Fruit fly (Drosophila melanogaster) whole organism, embryonic: ENCODE results near the gene Dred.
A peak's percentile ranks its signal among the peaks of the same experiment; 100 is the strongest.

Experiments used
- Adf1 ChIP-seq: fragments of 200-800 bp; sonication (Bioruptor generic); IDR thresholded peaks from 2 replicates; pipeline ENCODE4 v1.3.6; 2022; ENCODE audit warnings: missing biosample characterization, missing genetic modification characterization
- Asciz ChIP-seq: fragments of 200-800 bp; sonication (Bioruptor generic); optimal IDR thresholded peaks from 2 replicates; lab custom pipeline; 2017; ENCODE audit warnings: missing biosample characterization, mild to moderate bottlenecking, missing genetic modification characterization, missing genetic modification reagents
- CG10209 ChIP-seq: fragments of 200-800 bp; sonication (Bioruptor generic); optimal IDR thresholded peaks from 3 replicates; lab custom pipeline; 2017; ENCODE audit warnings: missing biosample characterization, mild to moderate bottlenecking, missing genetic modification characterization, missing genetic modification reagents
- CG10274 ChIP-seq: fragments of 200-800 bp; sonication (Bioruptor generic); optimal IDR thresholded peaks from 3 replicates; lab custom pipeline; 2017; ENCODE audit warnings: missing biosample characterization, mild to moderate bottlenecking, missing genetic modification characterization
- CG10565 ChIP-seq: fragments of 200-800 bp; sonication (Bioruptor generic); optimal IDR thresholded peaks from 3 replicates; lab custom pipeline; 2016; ENCODE audit warnings: missing biosample characterization, mild to moderate bottlenecking, missing genetic modification characterization
- CG12219 ChIP-seq: fragments of 200-800 bp; sonication (Bioruptor generic); optimal IDR thresholded peaks from 3 replicates; lab custom pipeline; 2018; ENCODE audit warnings: missing biosample characterization, mild to moderate bottlenecking, missing genetic modification characterization
- CG12769 ChIP-seq: fragments of 200-800 bp; sonication (Bioruptor generic); optimal IDR thresholded peaks from 2 replicates; lab custom pipeline; 2019; ENCODE audit warnings: missing biosample characterization, mild to moderate bottlenecking, missing genetic modification characterization, moderate library complexity
- CG1529 ChIP-seq: fragments of 200-800 bp; sonication (Bioruptor generic); optimal IDR thresholded peaks from 3 replicates; lab custom pipeline; 2018; ENCODE audit warnings: missing biosample characterization, missing genetic modification characterization
- CG16779 ChIP-seq: fragments of 200-800 bp; sonication (Bioruptor generic); IDR thresholded peaks from 2 replicates; pipeline ENCODE4 v1.3.6; 2022; ENCODE audit warnings: missing biosample characterization, missing genetic modification characterization
- CG18011 ChIP-seq: fragments of 200-800 bp; sonication (Bioruptor generic); optimal IDR thresholded peaks from 2 replicates; lab custom pipeline; 2017; ENCODE audit warnings: missing biosample characterization, missing genetic modification characterization, mild to moderate bottlenecking, moderate library complexity, missing genotype
- CG18262 ChIP-seq: fragments of 200-800 bp; optimal IDR thresholded peaks from 3 replicates; lab custom pipeline; 2019; ENCODE audit warnings: missing biosample characterization, mild to moderate bottlenecking, missing genetic modification characterization, moderate library complexity
- CG30403 ChIP-seq: fragments of 200-800 bp; sonication (Bioruptor generic); optimal IDR thresholded peaks from 3 replicates; lab custom pipeline; 2016; ENCODE audit warnings: missing biosample characterization, missing genetic modification characterization
- CG4282 ChIP-seq: fragments of 200-800 bp; sonication (Bioruptor generic); optimal IDR thresholded peaks from 2 replicates; lab custom pipeline; 2016; ENCODE audit warnings: missing biosample characterization, missing genetic modification characterization
- CG5245 ChIP-seq: fragments of 200-800 bp; sonication (Bioruptor generic); optimal IDR thresholded peaks from 3 replicates; lab custom pipeline; 2016; ENCODE audit warnings: missing biosample characterization, missing genetic modification characterization
- CG6254 ChIP-seq: fragments of 200-800 bp; sonication (Bioruptor generic); optimal IDR thresholded peaks from 3 replicates; lab custom pipeline; 2017; ENCODE audit warnings: mild to moderate bottlenecking, missing biosample characterization, missing genetic modification reagents, missing genetic modification characterization
- CG6683 ChIP-seq: fragments of 200-800 bp; sonication (Bioruptor generic); optimal IDR thresholded peaks from 2 replicates; lab custom pipeline; 2017; ENCODE audit warnings: missing biosample characterization, mild to moderate bottlenecking, missing genetic modification characterization, missing genetic modification reagents
- CG6791 ChIP-seq: fragments of 200-800 bp; sonication (Bioruptor generic); IDR thresholded peaks from 3 replicates; pipeline ENCODE4 v1.3.6; 2022; ENCODE audit warnings: missing biosample characterization, missing genetic modification characterization; ENCODE audit not compliant: partially characterized antibody
- CG7372 ChIP-seq: fragments of 200-800 bp; sonication (Bioruptor generic); IDR thresholded peaks from 2 replicates; pipeline ENCODE4 v1.3.6; 2022; ENCODE audit warnings: missing biosample characterization, missing genetic modification characterization
- CG8388 ChIP-seq: fragments of 200-800 bp; sonication (Bioruptor generic); optimal IDR thresholded peaks from 2 replicates; lab custom pipeline; 2019; ENCODE audit warnings: missing biosample characterization, mild to moderate bottlenecking, missing genetic modification characterization, moderate library complexity
- CG8924 ChIP-seq: fragments of 200-800 bp; optimal IDR thresholded peaks from 3 replicates; lab custom pipeline; 2019; ENCODE audit warnings: missing biosample characterization, mild to moderate bottlenecking, missing genetic modification characterization, moderate library complexity
- CG9932 ChIP-seq: fragments of 200-800 bp; sonication (Bioruptor generic); IDR thresholded peaks from 2 replicates; pipeline ENCODE4 v1.3.6; 2022; ENCODE audit warnings: missing biosample characterization, missing genetic modification characterization
- E2f2 ChIP-seq: fragments of 200-800 bp; sonication (Bioruptor generic); IDR thresholded peaks from 2 replicates; pipeline ENCODE4 v1.3.6; 2022; ENCODE audit warnings: missing biosample characterization, missing genetic modification characterization
- HLH3B ChIP-seq: fragments of 200-800 bp; sonication (Bioruptor generic); IDR thresholded peaks from 2 replicates; pipeline ENCODE4 v1.3.6; 2022; ENCODE audit warnings: missing biosample characterization, missing genetic modification characterization
- Hr39 ChIP-seq: fragments of >200 bp; optimal IDR thresholded peaks from 2 replicates; lab custom pipeline; 2017
- Hr51 ChIP-seq, 2 experiments: fragments of 200-800 bp; sonication (Bioruptor generic); optimal IDR thresholded peaks; 2 replicates in 1 of 2; 3 replicates in 1 of 2; lab custom pipeline; 2016 to 2018; ENCODE audit warnings: missing biosample characterization in 2 of 2, missing genetic modification characterization in 2 of 2, mild to moderate bottlenecking in 1 of 2, moderate library complexity in 1 of 2
- Jarid2 ChIP-seq: fragments of 200-800 bp; sonication (Bioruptor generic); optimal IDR thresholded peaks from 3 replicates; lab custom pipeline; 2017; ENCODE audit warnings: mild to moderate bottlenecking, missing biosample characterization, missing genetic modification reagents, missing genetic modification characterization
- Lpt ChIP-seq: fragments of >200 bp; optimal IDR thresholded peaks from 2 replicates; lab custom pipeline; 2018; ENCODE audit warnings: missing biosample characterization, missing genetic modification characterization
- MBD-R2 ChIP-seq: fragments of 200-800 bp; sonication (Bioruptor generic); IDR thresholded peaks from 2 replicates; pipeline ENCODE4 v1.3.6; 2022; ENCODE audit warnings: missing biosample characterization, missing genetic modification characterization
- Meics ChIP-seq: fragments of 200-800 bp; sonication (Bioruptor generic); optimal IDR thresholded peaks from 2 replicates; lab custom pipeline; 2017; ENCODE audit warnings: missing biosample characterization, mild to moderate bottlenecking, missing genetic modification characterization
- Oaz ChIP-seq: fragments of 200-800 bp; sonication (Bioruptor generic); IDR thresholded peaks from 2 replicates; pipeline ENCODE4 v1.3.6; 2022; ENCODE audit warnings: missing biosample characterization, missing genetic modification characterization
- PHDP ChIP-seq: fragments of 200-800 bp; sonication (Bioruptor generic); optimal IDR thresholded peaks from 3 replicates; lab custom pipeline; 2018; ENCODE audit warnings: missing biosample characterization, mild to moderate bottlenecking, missing genetic modification characterization, moderate library complexity
- Six4 ChIP-seq: fragments of 200-800 bp; sonication (Bioruptor generic); optimal IDR thresholded peaks from 2 replicates; lab custom pipeline; 2016; ENCODE audit warnings: missing biosample characterization, missing genetic modification characterization
- Sox100B ChIP-seq: fragments of 200-800 bp; sonication (Bioruptor generic); optimal IDR thresholded peaks from 3 replicates; lab custom pipeline; 2018; ENCODE audit warnings: missing biosample characterization, mild to moderate bottlenecking, missing genetic modification characterization
- Sox102F ChIP-seq: fragments of 200-800 bp; sonication (Bioruptor generic); optimal IDR thresholded peaks from 2 replicates; lab custom pipeline; 2018; ENCODE audit warnings: missing biosample characterization, mild to moderate bottlenecking, missing genetic modification characterization, moderate library complexity
- Taf1 ChIP-seq: fragments of 200-800 bp; sonication (Bioruptor generic); IDR thresholded peaks from 2 replicates; pipeline ENCODE4 v1.3.6; 2022; ENCODE audit warnings: missing biosample characterization, missing genetic modification characterization
- Vsx1 ChIP-seq: fragments of 200-800 bp; sonication (Bioruptor generic); optimal IDR thresholded peaks from 2 replicates; lab custom pipeline; 2017; ENCODE audit warnings: missing biosample characterization, mild to moderate bottlenecking, missing genetic modification characterization, missing genetic modification reagents
- ara ChIP-seq: fragments of 200-800 bp; sonication (Bioruptor generic); IDR thresholded peaks from 2 replicates; pipeline ENCODE4 v1.3.6; 2022; ENCODE audit warnings: missing biosample characterization, missing genetic modification characterization
- croc ChIP-seq: fragments of 200-800 bp; sonication (Bioruptor generic); conservative IDR thresholded peaks from 3 replicates; pipeline ENCODE4 v1.3.6; 2022; ENCODE audit warnings: missing biosample characterization, missing genetic modification characterization
- emc ChIP-seq: fragments of 200-800 bp; sonication (Bioruptor generic); optimal IDR thresholded peaks from 2 replicates; lab custom pipeline; 2016; ENCODE audit warnings: missing biosample characterization, missing genetic modification characterization
- en ChIP-seq: fragments of 200-800 bp; sonication (Bioruptor generic); optimal IDR thresholded peaks from 2 replicates; lab custom pipeline; 2016; ENCODE audit warnings: missing biosample characterization, missing genetic modification characterization
- eyg ChIP-seq: fragments of 200-800 bp; sonication (Bioruptor generic); optimal IDR thresholded peaks from 3 replicates; lab custom pipeline; 2016; ENCODE audit warnings: missing biosample characterization, missing genetic modification characterization
- fd102C ChIP-seq: fragments of 200-800 bp; sonication (Bioruptor generic); optimal IDR thresholded peaks from 2 replicates; lab custom pipeline; 2018; ENCODE audit warnings: missing biosample characterization, mild to moderate bottlenecking, missing genetic modification characterization, moderate library complexity
- fru ChIP-seq: fragments of >200 bp; optimal IDR thresholded peaks from 2 replicates; lab custom pipeline; 2017
- gce ChIP-seq: fragments of 200-800 bp; sonication (Bioruptor generic); IDR thresholded peaks from 3 replicates; pipeline ENCODE4 v1.3.6; 2022; ENCODE audit warnings: missing biosample characterization, missing genetic modification characterization
- gsb-n ChIP-seq: fragments of 200-800 bp; sonication (Bioruptor generic); optimal IDR thresholded peaks from 3 replicates; lab custom pipeline; 2018; ENCODE audit warnings: missing biosample characterization, mild to moderate bottlenecking, missing genetic modification characterization
- nom ChIP-seq: fragments of 200-800 bp; sonication (Bioruptor generic); optimal IDR thresholded peaks from 2 replicates; lab custom pipeline; 2017; ENCODE audit warnings: missing biosample characterization, missing genetic modification characterization, mild to moderate bottlenecking, moderate library complexity, missing genetic modification reagents
- peb ChIP-seq: fragments of 200-800 bp; sonication (Bioruptor generic); IDR thresholded peaks from 2 replicates; pipeline ENCODE4 v1.3.6; 2022; ENCODE audit warnings: missing biosample characterization, missing genetic modification characterization
- pros ChIP-seq: fragments of 200-800 bp; sonication (Bioruptor generic); optimal IDR thresholded peaks from 3 replicates; lab custom pipeline; 2019; ENCODE audit warnings: missing biosample characterization, mild to moderate bottlenecking, missing genetic modification characterization, moderate library complexity
- trh ChIP-seq: fragments of 200-800 bp; sonication (Bioruptor generic); optimal IDR thresholded peaks from 2 replicates; lab custom pipeline; 2016; ENCODE audit warnings: missing biosample characterization, missing genetic modification characterization
- vfl ChIP-seq: fragments of 200-800 bp; sonication (Bioruptor generic); optimal IDR thresholded peaks from 2 replicates; lab custom pipeline; 2016; ENCODE audit warnings: missing biosample characterization, missing genetic modification characterization
- zfh2 ChIP-seq: fragments of 200-800 bp; sonication (Bioruptor generic); optimal IDR thresholded peaks from 2 replicates; lab custom pipeline; 2016; ENCODE audit warnings: missing biosample characterization, missing genetic modification characterization

Dred gene

DNA sequence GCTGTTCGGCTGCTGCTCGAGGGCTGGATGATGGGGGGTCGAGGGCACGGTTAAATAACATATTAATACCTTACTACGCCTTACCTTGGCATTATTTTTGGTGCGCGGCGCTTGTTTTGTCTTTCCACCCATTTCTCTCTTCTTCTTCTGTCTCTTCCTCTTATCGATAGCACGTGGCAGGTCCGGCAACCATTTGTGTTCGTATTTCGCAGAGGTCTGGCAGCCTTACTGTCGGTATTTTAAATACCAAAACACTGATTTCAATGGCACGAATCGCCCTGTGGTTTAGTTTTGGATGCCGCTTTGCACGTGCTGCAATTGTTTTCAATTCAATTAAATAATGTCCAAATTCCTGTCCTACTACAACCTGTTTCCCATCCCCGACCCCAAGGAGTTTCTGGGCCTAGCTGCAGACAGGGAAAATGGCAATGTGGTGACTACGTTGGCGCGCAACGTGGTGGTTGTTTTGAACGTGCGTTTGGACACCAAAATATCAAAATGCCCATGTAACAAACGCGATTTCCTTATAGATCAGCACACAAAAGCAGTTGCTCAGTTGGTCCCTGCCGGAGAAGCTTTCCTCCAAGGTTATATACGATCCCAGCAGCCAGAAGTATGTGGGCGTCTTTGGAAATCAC, 8.2 kb upstream of the Dred start, which contains the start of the genes Ltn1 and CG9300 (continued):
- TF ChIP-seq CG30403 (peak; percentile 23), CG12219 (GFP tag; lab: Kevin White, UChicago) (no peak), CG7372 (GFP tag; lab: Robert Waterston, UW) (no peak), CG10209 (no peak), Oaz (GFP tag; lab: Robert Waterston, UW) (no peak), Hr39 (no peak), Jarid2 (GFP tag; lab: Kevin White, UChicago) (peak; percentile 49), vfl (GFP tag; lab: Kevin White, UChicago) (peak; percentile 0), Lpt (GFP tag; lab: Kevin White, UChicago) (no peak), gsb-n (tag; lab: Kevin White, UChicago) (no peak), CG12769 (tag; lab: Kevin White, UChicago) (no peak), CG10274 (no peak), PHDP (tag; lab: Kevin White, UChicago) (no peak), fd102C (no peak), CG1529 (no peak), CG6683 (GFP tag; lab: Kevin White, UChicago) (no peak), CG8924 (tag; lab: Kevin White, UChicago) (no peak), CG10565 (GFP tag; lab: Kevin White, UChicago) (no peak), trh (GFP tag; lab: Kevin White, UChicago) (no peak), Hr51 (GFP tag; optimal IDR thresholded peaks at IDR 0.05; lab: Kevin White, UChicago) (peak in 1 of 2 experiments; percentile 3), peb (no peak), Adf1 (no peak), gce (no peak), CG4282 (no peak), fru (no peak), CG18011 (GFP tag; lab: Kevin White, UChicago) (no peak), Vsx1 (GFP tag; lab: Kevin White, UChicago) (no peak), CG6791 (GFP tag; lab: Robert Waterston, UW) (0 out of 3 replicates have a peak, but pooled peaks have one; percentile 20), eyg (GFP tag; lab: Kevin White, UChicago) (no peak), CG5245 (GFP tag; lab: Kevin White, UChicago) (no peak), Sox100B (GFP tag; lab: Kevin White, UChicago) (no peak), CG16779 (GFP tag; lab: Robert Waterston, UW) (no peak), croc (GFP tag; lab: Robert Waterston, UW) (no peak), MBD-R2 (GFP tag; lab: Robert Waterston, UW) (peak; percentile 97), CG18262 (tag; lab: Kevin White, UChicago) (no peak), Asciz (no peak), CG6254 (GFP tag; lab: Kevin White, UChicago) (peak; percentile 100), zfh2 (peak; percentile 18), Six4 (GFP tag; lab: Kevin White, UChicago) (no peak), HLH3B (no peak), en (no peak), Taf1 (GFP tag; lab: Robert Waterston, UW) (no peak), pros (GFP tag; lab: Kevin White, UChicago) (no peak), ara (GFP tag; lab: Robert Waterston, UW) (peak; percentile 32; the same call in 1 of the 2 replicates), nom (GFP tag; lab: Kevin White, UChicago) (no peak), CG8388 (no peak), CG9932 (0 out of 2 replicates have a peak, but pooled peaks have one; percentile 34), Sox102F (GFP tag; lab: Kevin White, UChicago) (no peak), E2f2 (GFP tag; lab: Robert Waterston, UW) (peak; percentile 67), Meics (GFP tag; lab: Kevin White, UChicago) (no peak), emc (no peak)
